Fruit fly (Drosophila melanogaster): Measurements from ENCODE around the gene dpr4.

dm6 chr3R:11553845-11554244 lies 11.1 kb upstream of the dpr4 start, which contains the start of gene CG14708:
- TF ChIP-seq OdsH (GFP tag; optimal IDR thresholded peaks at IDR 0.05) (no peak), CG11902 (GFP tag; optimal IDR thresholded peaks at IDR 0.05) (no peak), cyc (GFP tag; optimal IDR thresholded peaks at IDR 0.05) (no peak), CG6792 (GFP tag; optimal IDR thresholded peaks at IDR 0.05) (no peak), eg (GFP tag; IDR thresholded peaks at IDR 0.05) (no peak), CG11762 (GFP tag; optimal IDR thresholded peaks at IDR 0.05; ENCODE audit: insufficient read depth) (no peak), CG11294 (GFP tag; IDR thresholded peaks at IDR 0.05) (no peak), Lpt (GFP tag; optimal IDR thresholded peaks at IDR 0.05) (no peak), Sox15 (GFP tag; optimal IDR thresholded peaks at IDR 0.05) (no peak), Eip75B (GFP tag; optimal IDR thresholded peaks at IDR 0.05) (no peak), CG9139 (GFP tag; optimal IDR thresholded peaks at IDR 0.05) (no peak), CG8319 (GFP tag; optimal IDR thresholded peaks at IDR 0.05) (no peak), ss (GFP tag; optimal IDR thresholded peaks at IDR 0.05) (no peak)

All from whole organism, prepupa.